Worm (Caenorhabditis elegans) whole organism, L1 larva: ENCODE data around the gene dos-2.

Experiments used
- ceh-82 ChIP-seq, 3 experiments: fragments of 150-350 bp in 1 of 3; sonication (generic microtip) in 2 of 3; optimal IDR thresholded peaks; 2 replicates each; lab custom pipeline; 2014 to 2017; ENCODE audit warnings: missing biosample characterization in 3 of 3, missing genetic modification characterization in 3 of 3
- elt-3 ChIP-seq, 6 experiments: fragments of 150-350 bp in 1 of 6; sonication (generic microtip); optimal IDR thresholded peaks; 2 replicates each; lab custom pipeline; 2017 to 2018; ENCODE audit warnings: missing biosample characterization in 6 of 6, missing genetic modification characterization in 6 of 6, inconsistent platforms in 1 of 6
- fos-1 ChIP-seq: fragments of 150-350 bp; optimal IDR thresholded peaks from 2 replicates; lab custom pipeline; 2014; ENCODE audit warnings: missing biosample characterization, missing genetic modification characterization
- isw-1 ChIP-seq: fragments of 200-800 bp; sonication (Bioruptor generic); IDR thresholded peaks from 2 replicates; pipeline ENCODE4 v1.3.6; 2022; ENCODE audit warnings: missing genetic modification characterization, missing compliant biosample characterization
- lin-13 ChIP-seq: fragments of 150-350 bp; optimal IDR thresholded peaks from 2 replicates; lab custom pipeline; 2014; ENCODE audit warnings: missing biosample characterization, missing genetic modification reagents, missing genetic modification characterization
- nhr-11 ChIP-seq: fragments of 150-350 bp; optimal IDR thresholded peaks from 2 replicates; lab custom pipeline; 2014; ENCODE audit warnings: missing biosample characterization, missing genetic modification characterization
- nhr-20 ChIP-seq: sonication (generic microtip); optimal IDR thresholded peaks from 2 replicates; lab custom pipeline; 2016; ENCODE audit warnings: mild to moderate bottlenecking, missing genetic modification characterization, missing compliant biosample characterization
- nhr-84 ChIP-seq: sonication (generic microtip); optimal IDR thresholded peaks from 2 replicates; lab custom pipeline; 2017; ENCODE audit warnings: missing biosample characterization, missing genetic modification characterization
- sptf-1 ChIP-seq: fragments of 150-350 bp; optimal IDR thresholded peaks from 2 replicates; lab custom pipeline; 2014; ENCODE audit warnings: missing biosample characterization, missing genetic modification characterization
- sup-37 ChIP-seq: fragments of 200-800 bp; sonication (Bioruptor generic); optimal IDR thresholded peaks from 2 replicates; lab custom pipeline; 2018; ENCODE audit warnings: mild to moderate bottlenecking, missing genetic modification characterization, missing compliant biosample characterization
- tbx-2 ChIP-seq: sonication (generic microtip); optimal IDR thresholded peaks from 2 replicates; lab custom pipeline; 2016; ENCODE audit warnings: missing genetic modification characterization, missing compliant biosample characterization
- unc-62 ChIP-seq: fragments of 150-350 bp; optimal IDR thresholded peaks from 2 replicates; lab custom pipeline; 2014; ENCODE audit warnings: missing biosample characterization, missing genetic modification reagents, missing genetic modification characterization
- zag-1 ChIP-seq: fragments of 150-350 bp; optimal IDR thresholded peaks from 2 replicates; lab custom pipeline; 2014; ENCODE audit warnings: missing biosample characterization, missing genetic modification characterization
- ztf-11 ChIP-seq, 2 experiments: sonication (generic microtip); optimal IDR thresholded peaks; 2 replicates each; lab custom pipeline; 2016 to 2017; ENCODE audit warnings: missing genetic modification characterization in 2 of 2, missing biosample characterization in 1 of 2, missing compliant biosample characterization in 1 of 2

DNA sequence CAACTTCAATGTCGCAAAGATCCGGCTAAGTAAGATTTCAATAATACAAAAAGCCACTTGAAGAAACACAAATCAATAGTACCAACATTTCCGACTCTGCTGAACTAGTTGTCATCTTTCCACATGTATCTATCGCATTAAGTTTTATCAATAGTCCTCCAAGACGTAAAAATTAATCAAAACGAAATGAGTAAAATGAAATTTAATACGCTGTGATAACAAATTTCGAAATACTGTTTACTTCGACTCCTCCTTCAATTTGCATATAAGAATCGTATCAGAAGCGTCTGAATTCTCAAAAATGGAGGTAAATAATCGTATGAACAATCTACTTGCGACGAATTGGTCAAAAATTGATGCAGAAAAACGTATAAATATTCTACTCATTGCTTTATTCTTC lies 14.7 kb downstream of the dos-2 start:
- no peak for TF ChIP-seq sptf-1 (tag; lab: Kevin White, UChicago)
- no peak for TF ChIP-seq nhr-11
- TF ChIP-seq nhr-84 (tag; lab: Kevin White, UChicago) = no peak
- TF ChIP-seq ztf-11 (tag; optimal IDR thresholded peaks at IDR 0.05; lab: Kevin White, UChicago) = no peak
- no peak for TF ChIP-seq unc-62
- no peak for TF ChIP-seq tbx-2 (tag; lab: Kevin White, UChicago)
- TF ChIP-seq isw-1 (GFP tag; lab: Robert Waterston, UW) = no peak
- TF ChIP-seq nhr-20 = no peak
- TF ChIP-seq zag-1 (tag; lab: Kevin White, UChicago) = no peak
- TF ChIP-seq ceh-82 (tag; optimal IDR thresholded peaks at IDR 0.05; lab: Kevin White, UChicago) = no peak
- TF ChIP-seq lin-13 (GFP tag; lab: Kevin White, UChicago) = no peak
- TF ChIP-seq sup-37 = no peak
- TF ChIP-seq elt-3 (tag; optimal IDR thresholded peaks at IDR 0.05; lab: Kevin White, UChicago) = no peak
- no peak for TF ChIP-seq fos-1 (tag; lab: Kevin White, UChicago)
